Worm (Caenorhabditis elegans) whole organism, early embryonic: ENCODE measurements around the gene T28A11.13.

Source experiments
- aly-1 ChIP-seq: sonication (generic microtip); optimal IDR thresholded peaks from 2 replicates; lab custom pipeline; 2016; ENCODE audit warnings: missing genetic modification characterization, missing compliant biosample characterization
- ama-1 ChIP-seq: fragments of 150-350 bp; optimal IDR thresholded peaks from 2 replicates; lab custom pipeline; 2014
- ceh-36 ChIP-seq: sonication (generic microtip); optimal IDR thresholded peaks from 2 replicates; lab custom pipeline; 2016; ENCODE audit warnings: missing genetic modification characterization, inconsistent platforms, missing compliant biosample characterization
- ets-7 ChIP-seq: sonication (generic microtip); optimal IDR thresholded peaks from 2 replicates; lab custom pipeline; 2016; ENCODE audit warnings: missing genotype, missing genetic modification characterization, missing compliant biosample characterization
- hmbx-1 ChIP-seq: sonication (generic microtip); optimal IDR thresholded peaks from 2 replicates; lab custom pipeline; 2016; ENCODE audit warnings: mild to moderate bottlenecking, missing genetic modification characterization, missing compliant biosample characterization
- hmg-4 ChIP-seq: fragments of 200-800 bp; sonication (Bioruptor generic); optimal IDR thresholded peaks from 2 replicates; lab custom pipeline; 2018; ENCODE audit warnings: mild to moderate bottlenecking, missing genetic modification characterization, missing compliant biosample characterization
- scrt-1 ChIP-seq: fragments of 200-800 bp; sonication (Bioruptor generic); IDR thresholded peaks from 2 replicates; pipeline ENCODE4 v1.3.6; 2022; ENCODE audit warnings: missing genetic modification characterization, missing compliant biosample characterization

- TF ChIP-seq ama-1 (no peak), ceh-36 (tag; lab: Kevin White, UChicago) (no peak), hmg-4 (GFP tag; lab: Kevin White, UChicago) (no peak), ets-7 (tag; lab: Kevin White, UChicago) (no peak), hmbx-1 (tag; lab: Kevin White, UChicago) (no peak), aly-1 (no peak), scrt-1 (no peak)
Observed at ce11 chrV:3279138-3279537, 29.1 kb upstream of the T28A11.13 start.
